Worm (Caenorhabditis elegans): ENCODE data around the gene clu-1.

ce11 chrIII:9516148-9516547 is 5.1 kb downstream of the clu-1 start, which contains the start of gene F55H2.7:
- no peak for TF ChIP-seq him-1 (tag; optimal IDR thresholded peaks at IDR 0.05)
- TF ChIP-seq lag-1 (GFP tag; IDR thresholded peaks at IDR 0.05): no peak
- no peak for TF ChIP-seq cebp-2 (GFP tag; IDR thresholded peaks at IDR 0.05)
- TF ChIP-seq tlf-1 (GFP tag; optimal IDR thresholded peaks at IDR 0.05): no peak
- TF ChIP-seq zfh-2 (GFP tag; conservative IDR thresholded peaks at IDR 0.05): no peak
- TF ChIP-seq ztf-28 (GFP tag; IDR thresholded peaks at IDR 0.05): no peak
- TF ChIP-seq unc-62 (GFP tag; optimal IDR thresholded peaks at IDR 0.05): no peak

Measured in whole organism, young adult.